Worm (Caenorhabditis elegans) whole organism, L1 larva: ENCODE measurements around the gene mltn-10.
A peak's percentile ranks its signal among the peaks of the same experiment; 100 is the strongest.

Source experiments
- C16A3.4 ChIP-seq: fragments of 150-350 bp; optimal IDR thresholded peaks from 2 replicates; lab custom pipeline; 2014; ENCODE audit warnings: missing biosample characterization, missing genetic modification characterization
- C34B4.2 ChIP-seq: sonication (generic microtip); optimal IDR thresholded peaks from 2 replicates; lab custom pipeline; 2017; ENCODE audit warnings: mild to moderate bottlenecking, missing genetic modification characterization, missing compliant biosample characterization
- Y116A8C.19 ChIP-seq: sonication (generic microtip); optimal IDR thresholded peaks from 2 replicates; lab custom pipeline; 2016; ENCODE audit warnings: missing compliant biosample characterization, missing genetic modification characterization, borderline replicate concordance
- ama-1 ChIP-seq: fragments of 150-350 bp; optimal IDR thresholded peaks from 2 replicates; lab custom pipeline; 2014
- ceh-90 ChIP-seq: sonication (generic microtip); optimal IDR thresholded peaks from 2 replicates; lab custom pipeline; 2016; ENCODE audit warnings: missing genetic modification characterization, missing compliant biosample characterization
- dsc-1 ChIP-seq: sonication (generic microtip); optimal IDR thresholded peaks from 2 replicates; lab custom pipeline; 2016; ENCODE audit warnings: mild to moderate bottlenecking, missing genetic modification characterization, missing compliant biosample characterization
- efl-1 ChIP-seq, 4 experiments: fragments of 150-350 bp; optimal IDR thresholded peaks in 3 of 4; peaks in 1 of 4; 1 replicate in 1 of 4; 2 replicates in 3 of 4; lab custom pipeline; 2014; ENCODE audit warnings: missing biosample characterization in 2 of 4, missing genetic modification characterization in 2 of 4, missing genetic modification reagents in 2 of 4
- efl-3 ChIP-seq: fragments of 200-800 bp; sonication (Bioruptor generic); optimal IDR thresholded peaks from 2 replicates; lab custom pipeline; 2018; ENCODE audit warnings: mild to moderate bottlenecking, missing genetic modification characterization, missing compliant biosample characterization
- elt-3 ChIP-seq, 6 experiments: fragments of 150-350 bp in 1 of 6; sonication (generic microtip); optimal IDR thresholded peaks; 2 replicates each; lab custom pipeline; 2017 to 2018; ENCODE audit warnings: missing biosample characterization in 6 of 6, missing genetic modification characterization in 6 of 6, inconsistent platforms in 1 of 6
- fkh-8 ChIP-seq: sonication (generic microtip); optimal IDR thresholded peaks from 2 replicates; lab custom pipeline; 2016; ENCODE audit warnings: mild to moderate bottlenecking, missing genetic modification characterization, missing compliant biosample characterization
- fos-1 ChIP-seq: fragments of 150-350 bp; optimal IDR thresholded peaks from 2 replicates; lab custom pipeline; 2014; ENCODE audit warnings: missing biosample characterization, missing genetic modification characterization
- grh-1 ChIP-seq: fragments of 200-800 bp; sonication (Bioruptor generic); IDR thresholded peaks from 2 replicates; pipeline ENCODE4 v1.3.6; 2022; ENCODE audit warnings: missing genetic modification reagents, missing genetic modification characterization, missing compliant biosample characterization
- irx-1 ChIP-seq: sonication (generic microtip); optimal IDR thresholded peaks from 2 replicates; lab custom pipeline; 2016; ENCODE audit warnings: missing genetic modification characterization, missing compliant biosample characterization
- isw-1 ChIP-seq: fragments of 200-800 bp; sonication (Bioruptor generic); IDR thresholded peaks from 2 replicates; pipeline ENCODE4 v1.3.6; 2022; ENCODE audit warnings: missing genetic modification characterization, missing compliant biosample characterization
- lin-13 ChIP-seq: fragments of 150-350 bp; optimal IDR thresholded peaks from 2 replicates; lab custom pipeline; 2014; ENCODE audit warnings: missing biosample characterization, missing genetic modification reagents, missing genetic modification characterization
- lin-14 ChIP-seq: fragments of 200-800 bp; sonication (Bioruptor generic); optimal IDR thresholded peaks from 2 replicates; lab custom pipeline; 2018; ENCODE audit warnings: mild to moderate bottlenecking, missing genetic modification characterization, moderate library complexity, missing compliant biosample characterization
- lin-35 ChIP-seq, 2 experiments: fragments of 150-350 bp; optimal IDR thresholded peaks; 2 replicates each; lab custom pipeline; 2014; ENCODE audit warnings: missing biosample characterization in 2 of 2, missing genetic modification characterization in 2 of 2, missing genetic modification reagents in 2 of 2
- mdl-1 ChIP-seq, 2 experiments: fragments of 150-350 bp; optimal IDR thresholded peaks; 2 replicates each; lab custom pipeline; 2014 to 2017; ENCODE audit warnings: missing biosample characterization in 2 of 2, missing genetic modification characterization in 2 of 2, inconsistent platforms in 1 of 2
- nhr-19 ChIP-seq: fragments of 200-800 bp; sonication (Bioruptor generic); conservative IDR thresholded peaks from 2 replicates; pipeline ENCODE4 v1.3.6; 2022; ENCODE audit warnings: missing genetic modification characterization, missing compliant biosample characterization
- nhr-20 ChIP-seq: sonication (generic microtip); optimal IDR thresholded peaks from 2 replicates; lab custom pipeline; 2016; ENCODE audit warnings: mild to moderate bottlenecking, missing genetic modification characterization, missing compliant biosample characterization
- nhr-47 ChIP-seq: sonication (generic microtip); optimal IDR thresholded peaks from 2 replicates; lab custom pipeline; 2016; ENCODE audit warnings: mild to moderate bottlenecking, missing genetic modification characterization, moderate library complexity, missing compliant biosample characterization
- nhr-71 ChIP-seq: sonication (generic microtip); optimal IDR thresholded peaks from 2 replicates; lab custom pipeline; 2016; ENCODE audit warnings: mild to moderate bottlenecking, missing genetic modification characterization, moderate library complexity, missing compliant biosample characterization
- nhr-77 ChIP-seq: fragments of 150-350 bp; optimal IDR thresholded peaks from 2 replicates; lab custom pipeline; 2014; ENCODE audit warnings: missing biosample characterization, missing genetic modification characterization
- nhr-90 ChIP-seq: sonication (generic microtip); optimal IDR thresholded peaks from 2 replicates; lab custom pipeline; 2016; ENCODE audit warnings: mild to moderate bottlenecking, missing genetic modification characterization, missing compliant biosample characterization; ENCODE audit not compliant: poor library complexity
- pax-3 ChIP-seq: fragments of 200-800 bp; sonication (Bioruptor generic); optimal IDR thresholded peaks from 2 replicates; lab custom pipeline; 2018; ENCODE audit warnings: mild to moderate bottlenecking, missing genetic modification characterization, moderate library complexity, missing compliant biosample characterization
- pqm-1 ChIP-seq: sonication (generic microtip); optimal IDR thresholded peaks from 3 replicates; lab custom pipeline; 2017; ENCODE audit warnings: missing biosample characterization, missing genetic modification characterization
- snpc-4 ChIP-seq: fragments of 150-350 bp; optimal IDR thresholded peaks from 2 replicates; lab custom pipeline; 2014; ENCODE audit warnings: missing biosample characterization, missing genetic modification characterization
- sup-37 ChIP-seq: fragments of 200-800 bp; sonication (Bioruptor generic); optimal IDR thresholded peaks from 2 replicates; lab custom pipeline; 2018; ENCODE audit warnings: mild to moderate bottlenecking, missing genetic modification characterization, missing compliant biosample characterization
- swsn-7 ChIP-seq: sonication (generic microtip); optimal IDR thresholded peaks from 2 replicates; lab custom pipeline; 2016; ENCODE audit warnings: missing genetic modification characterization, missing compliant biosample characterization
- tbx-2 ChIP-seq: sonication (generic microtip); optimal IDR thresholded peaks from 2 replicates; lab custom pipeline; 2016; ENCODE audit warnings: missing genetic modification characterization, missing compliant biosample characterization
- tlp-1 ChIP-seq: fragments of 150-350 bp; optimal IDR thresholded peaks from 2 replicates; lab custom pipeline; 2014; ENCODE audit warnings: missing biosample characterization, missing genetic modification characterization
- zag-1 ChIP-seq: fragments of 150-350 bp; optimal IDR thresholded peaks from 2 replicates; lab custom pipeline; 2014; ENCODE audit warnings: missing biosample characterization, missing genetic modification characterization
- zip-4 ChIP-seq: fragments of 200-800 bp; sonication (Bioruptor generic); optimal IDR thresholded peaks from 2 replicates; lab custom pipeline; 2018; ENCODE audit warnings: mild to moderate bottlenecking, missing genetic modification characterization, moderate library complexity, missing compliant biosample characterization

mltn-10 gene

ce11 chrII:14635179-14635578 is 12.3 kb downstream of the mltn-10 start (continued):
- TF ChIP-seq Y116A8C.19 (tag; lab: Kevin White, UChicago) (no peak), elt-3 (tag; optimal IDR thresholded peaks at IDR 0.05; lab: Kevin White, UChicago) (peak in 1 of 6 experiments; percentile 22), nhr-19 (GFP tag; lab: Robert Waterston, UW) (peak; percentile 66), nhr-20 (tag; lab: Kevin White, UChicago) (peak; percentile 47), lin-35 (GFP tag; optimal IDR thresholded peaks at IDR 0.05; lab: Kevin White, UChicago) (peak; percentile 52 to 69), pax-3 (tag; lab: Kevin White, UChicago) (peak; percentile 22), tbx-2 (no peak), fkh-8 (tag; lab: Kevin White, UChicago) (peak; percentile 39), efl-1 (optimal IDR thresholded peaks at IDR 0.05; lab: Kevin White, UChicago) (peak; percentile 49 to 50), efl-1 (GFP tag; optimal IDR thresholded peaks at IDR 0.05 in 1 of 2; lab: Kevin White, UChicago) (peak; percentile 34 to 94), irx-1 (tag; lab: Kevin White, UChicago) (peak; percentile 32), C16A3.4 (tag; lab: Kevin White, UChicago) (peak; percentile 38), swsn-7 (tag; lab: Kevin White, UChicago) (peak; percentile 46), mdl-1 (tag; optimal IDR thresholded peaks at IDR 0.05; lab: Kevin White, UChicago) (peak in 1 of 2 experiments; percentile 21)

- peak; percentile 22 for TF ChIP-seq nhr-71 (tag; lab: Kevin White, UChicago)
- TF ChIP-seq lin-14 (GFP tag; lab: Kevin White, UChicago): peak; percentile 21
- peak; percentile 79 for TF ChIP-seq nhr-19 (GFP tag; lab: Robert Waterston, UW)
- peak in 1 of 2 experiments; percentile 12 for TF ChIP-seq efl-1 (optimal IDR thresholded peaks at IDR 0.05; lab: Kevin White, UChicago)
- peak in 1 of 2 experiments; percentile 21 for TF ChIP-seq efl-1 (GFP tag; optimal IDR thresholded peaks at IDR 0.05 in 1 of 2; lab: Kevin White, UChicago)
- TF ChIP-seq nhr-47 (tag; lab: Kevin White, UChicago): peak; percentile 44
- peak; percentile 21; the same call in 1 of the 2 replicates for TF ChIP-seq grh-1
- peak; percentile 23 for TF ChIP-seq dsc-1
- TF ChIP-seq snpc-4 (tag; lab: Kevin White, UChicago): peak; percentile 89
- TF ChIP-seq swsn-7 (tag; lab: Kevin White, UChicago): peak; percentile 14
- TF ChIP-seq nhr-90 (tag; lab: Kevin White, UChicago): peak; percentile 3
Measured at ce11 chrII:14635895-14636294, 13.0 kb downstream of the mltn-10 start.

DNA sequence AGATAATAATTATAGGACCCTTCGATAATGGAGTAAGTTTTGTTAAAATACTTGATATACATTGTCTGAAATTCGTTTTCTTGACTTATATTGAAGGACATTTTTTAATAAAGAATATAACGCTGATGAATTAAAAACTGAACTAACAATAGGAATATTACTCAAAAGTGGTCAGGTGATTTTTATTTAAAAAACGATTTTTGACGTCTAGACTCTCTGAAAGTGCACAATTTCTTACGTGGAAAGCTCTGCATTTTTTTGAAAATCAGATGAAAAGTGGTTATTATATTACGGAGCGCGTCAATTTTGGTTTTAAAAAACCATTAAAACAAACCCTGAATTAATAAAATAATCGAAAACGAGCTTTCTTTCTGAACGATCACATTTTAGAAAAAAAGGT is 13.9 kb downstream of the mltn-10 start, which contains the start of gene sre-13:
TSS of gene sre-13 (minus strand) at position 101 of the 400 bp plus-strand sequence.
- TF ChIP-seq fos-1 (no peak), nhr-77 (tag; lab: Kevin White, UChicago) (no peak), zip-4 (GFP tag; lab: Kevin White, UChicago) (no peak), C34B4.2 (no peak), isw-1 (GFP tag; lab: Robert Waterston, UW) (no peak), lin-13 (GFP tag; lab: Kevin White, UChicago) (no peak)

DNA sequence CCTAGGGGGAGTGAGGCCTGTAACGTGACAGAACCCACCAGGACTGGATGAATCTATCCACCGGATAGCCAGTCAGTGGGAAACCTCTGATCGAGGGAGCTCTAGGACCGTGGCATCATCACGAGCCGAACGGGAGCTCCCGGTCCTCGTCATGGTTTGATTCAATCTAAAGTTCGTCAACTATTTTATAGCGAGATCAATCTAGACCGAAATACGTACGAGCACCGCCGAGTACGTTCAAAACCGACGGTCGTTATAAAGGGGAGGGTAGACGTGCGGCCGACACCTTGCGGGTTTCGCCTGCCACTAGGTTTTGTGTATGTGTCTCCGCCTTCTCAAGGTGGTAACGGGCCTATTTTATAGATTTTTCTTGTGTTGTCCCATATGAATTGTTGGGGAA is 18.5 kb downstream of the mltn-10 start:
- peak; percentile 58 for TF ChIP-seq nhr-19 (GFP tag; lab: Robert Waterston, UW)
- peak; percentile 10 for TF ChIP-seq lin-14 (GFP tag; lab: Kevin White, UChicago)
- peak; percentile 46 for TF ChIP-seq nhr-90 (tag; lab: Kevin White, UChicago)
- TF ChIP-seq nhr-71 (tag; lab: Kevin White, UChicago): peak; percentile 23
- TF ChIP-seq nhr-47 (tag; lab: Kevin White, UChicago): peak; percentile 29
- TF ChIP-seq snpc-4 (tag; lab: Kevin White, UChicago): peak; percentile 91

ce11 chrII:14643983-14644382 is 21.1 kb downstream of the mltn-10 start, which contains the start of gene atgp-2:
Gene atgp-2, minus strand, starts transcription at chrII:14644083.
- TF ChIP-seq mdl-1 (tag; optimal IDR thresholded peaks at IDR 0.05; lab: Kevin White, UChicago): no peak
- peak in 1 of 6 experiments; percentile 26 for TF ChIP-seq elt-3 (tag; optimal IDR thresholded peaks at IDR 0.05; lab: Kevin White, UChicago)

DNA sequence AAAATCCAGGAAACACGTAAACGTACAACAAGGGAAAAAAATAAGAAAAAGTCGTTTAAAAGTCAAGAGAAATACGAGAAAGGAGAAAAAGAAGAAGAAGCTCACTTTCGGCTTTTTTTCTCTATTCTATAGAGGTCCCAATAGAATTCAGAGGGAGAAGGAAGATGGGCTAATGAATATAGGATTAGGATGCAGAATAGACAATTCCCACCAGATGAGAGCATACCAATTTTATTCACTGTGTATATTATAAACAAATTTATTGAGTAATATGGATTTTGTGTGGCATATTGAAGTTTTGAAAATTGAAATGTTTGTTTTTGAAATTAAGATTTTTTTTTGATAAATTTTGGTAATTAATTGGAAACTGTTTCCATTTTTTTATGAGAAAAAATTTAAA is 21.6 kb downstream of the mltn-10 start:
- TF ChIP-seq sup-37 (GFP tag; lab: Kevin White, UChicago) (no peak), zip-4 (GFP tag; lab: Kevin White, UChicago) (no peak), ceh-90 (tag; lab: Kevin White, UChicago) (no peak), nhr-71 (tag; lab: Kevin White, UChicago) (no peak), ama-1 (lab: Kevin White, UChicago) (no peak), efl-3 (no peak), zag-1 (tag; lab: Kevin White, UChicago) (no peak), pqm-1 (tag; lab: Kevin White, UChicago) (no peak), tlp-1 (no peak), snpc-4 (tag; lab: Kevin White, UChicago) (no peak), nhr-47 (tag; lab: Kevin White, UChicago) (no peak)
